Worm (Caenorhabditis elegans): Measurements from ENCODE around the gene C49C8.3.

DNA sequence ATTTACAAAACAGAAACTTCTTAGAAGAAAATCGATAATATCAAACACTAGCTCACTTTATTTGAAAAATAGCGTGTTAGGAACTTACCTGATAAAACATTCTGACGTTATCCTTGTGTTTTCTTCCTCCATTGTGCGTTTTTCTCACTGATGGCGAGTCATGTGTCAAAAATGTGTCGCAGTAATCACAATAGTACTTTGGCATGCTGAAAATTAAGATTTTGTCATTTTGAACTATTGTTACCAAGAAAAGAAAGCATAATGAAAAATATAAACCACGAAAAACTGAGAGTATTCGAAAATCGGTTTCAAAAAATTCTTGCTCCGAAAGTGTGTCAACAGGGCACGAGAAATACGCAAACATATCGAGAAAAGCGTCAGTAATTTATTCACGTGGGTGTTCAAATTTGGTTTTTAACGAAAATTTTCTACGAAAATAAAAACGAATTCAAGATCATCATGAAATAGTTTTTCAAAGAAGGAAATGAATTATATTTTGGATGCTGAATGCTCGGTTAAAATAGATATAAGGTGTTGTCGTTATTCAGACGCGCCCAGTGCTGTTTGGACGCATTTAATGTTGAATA lies 43.2 kb downstream of the C49C8.3 start, which contains the start of gene snrp-3:
- no peak for TF ChIP-seq unc-62 (GFP tag; optimal IDR thresholded peaks at IDR 0.05)
- TF ChIP-seq snpc-4 (tag; optimal IDR thresholded peaks at IDR 0.05): peak; percentile 77
- TF ChIP-seq nhr-77 (tag; optimal IDR thresholded peaks at IDR 0.05): peak; percentile 39
- TF ChIP-seq R02D3.7 (tag; optimal IDR thresholded peaks at IDR 0.05): peak; percentile 76
- TF ChIP-seq ZK546.5 (tag; optimal IDR thresholded peaks at IDR 0.05): no peak
- peak; percentile 83 for TF ChIP-seq skn-1 (tag; optimal IDR thresholded peaks at IDR 0.05)
- peak; percentile 84 for TF ChIP-seq nfya-1 (tag; optimal IDR thresholded peaks at IDR 0.05; ENCODE audit: insufficient read depth)
- no peak for TF ChIP-seq nhr-12 (tag; optimal IDR thresholded peaks at IDR 0.05)
- TF ChIP-seq daf-12 (tag; optimal IDR thresholded peaks at IDR 0.05): no peak
- TF ChIP-seq unc-39 (tag; optimal IDR thresholded peaks at IDR 0.05): no peak
- no peak for TF ChIP-seq fkh-10 (GFP tag; optimal IDR thresholded peaks at IDR 0.05)
- peak; percentile 79 for TF ChIP-seq nhr-43 (tag; optimal IDR thresholded peaks at IDR 0.05; ENCODE audit: poor library complexity, severe bottlenecking)
